1 fruit fly cellular context compared by ENCODE assay signal in the genomic region with DNA sequence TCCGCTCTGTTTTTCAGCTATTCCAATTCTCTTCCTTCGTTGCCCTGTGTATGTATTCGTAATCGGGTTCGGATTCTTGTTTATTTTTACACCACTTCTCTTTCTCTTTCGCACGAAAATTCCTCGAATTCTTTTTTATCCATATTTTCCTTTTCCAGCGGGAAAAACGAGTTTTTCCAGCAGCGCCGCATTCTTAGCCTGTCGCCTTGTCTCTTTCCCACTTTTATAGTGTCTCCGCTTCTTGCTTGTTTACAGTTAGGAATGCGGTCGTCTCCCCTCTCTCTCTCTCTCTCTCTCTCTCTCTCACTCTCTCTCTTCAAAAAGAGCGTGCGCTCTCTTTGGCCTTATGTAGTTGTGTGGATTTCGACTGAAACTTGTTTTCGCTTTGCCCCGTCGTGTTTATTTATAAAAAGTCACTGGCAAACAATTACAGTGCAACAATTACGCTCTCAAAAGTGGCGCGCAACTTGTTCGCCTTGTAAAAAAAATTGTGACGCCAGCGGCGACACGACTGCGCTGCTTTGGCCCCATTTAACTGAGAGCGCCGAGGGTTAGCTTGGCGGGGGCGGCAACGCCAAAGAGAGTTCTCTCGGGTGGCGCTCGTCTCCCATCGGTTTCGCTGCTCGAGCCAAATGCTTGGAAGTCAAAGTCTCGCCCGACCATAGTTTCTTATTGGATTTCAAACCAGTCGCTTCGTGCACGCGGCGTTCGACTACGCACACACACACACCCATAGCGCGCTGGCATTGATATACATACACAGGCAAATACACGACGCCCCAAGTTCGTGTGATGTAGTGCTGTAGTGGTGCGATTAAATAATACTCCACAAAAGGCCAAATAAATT.
A peak's percentile ranks its signal among the peaks of the same experiment; 100 is the strongest.
TF ChIP-seq lines count a peak whose summit lies in the region.

No protein-coding gene starts in this region.

TF ChIP-seq in whole organism, embryonic, 481 proteins besides CTCF, POLR2A, EP300 and RAD21 (continued from another document and continues in another):
- TF ChIP-seq pb (GFP tag; optimal IDR thresholded peaks at IDR 0.05; lab: Kevin White, UChicago) (peak; percentile 51), CG4424 (GFP tag; optimal IDR thresholded peaks at IDR 0.05; lab: Kevin White, UChicago) (peak; percentile 14), CG5180 (GFP tag; optimal IDR thresholded peaks at IDR 0.05; lab: Kevin White, UChicago) (peak; percentile 94), CG2116 (GFP tag; optimal IDR thresholded peaks at IDR 0.05; lab: Kevin White, UChicago) (peak; percentile 27), ato (GFP tag; IDR thresholded peaks at IDR 0.05; lab: Robert Waterston, UW; ENCODE audit: partially characterized antibody) (no peak), Dp (GFP tag; optimal IDR thresholded peaks at IDR 0.05; lab: Kevin White, UChicago) (peak; percentile 23), CG1647 (GFP tag; optimal IDR thresholded peaks at IDR 0.05; lab: Kevin White, UChicago) (peak; percentile 22), Hmr (GFP tag; optimal IDR thresholded peaks at IDR 0.05; lab: Kevin White, UChicago) (peak; percentile 70), CG4328 (GFP tag; optimal IDR thresholded peaks at IDR 0.05; lab: Kevin White, UChicago) (peak; percentile 48), Hmx (GFP tag; optimal IDR thresholded peaks at IDR 0.05; lab: Kevin White, UChicago) (no peak), wor (GFP tag; IDR thresholded peaks at IDR 0.05; lab: Robert Waterston, UW) (no peak), ci (GFP tag; IDR thresholded peaks at IDR 0.05; lab: Robert Waterston, UW) (peak; percentile 66), Lpt (GFP tag; optimal IDR thresholded peaks at IDR 0.05; lab: Kevin White, UChicago) (peak; percentile 50), CG7963 (GFP tag; IDR thresholded peaks at IDR 0.05; lab: Robert Waterston, UW; ENCODE audit: partially characterized antibody) (peak; percentile 28; the same call in 1 of the 3 replicates), Asciz (GFP tag; optimal IDR thresholded peaks at IDR 0.05; lab: Kevin White, UChicago) (peak; percentile 13), exex (tag; optimal IDR thresholded peaks at IDR 0.05; lab: Kevin White, UChicago) (peak; percentile 54), Scr (GFP tag; IDR thresholded peaks at IDR 0.05; lab: Robert Waterston, UW; ENCODE audit: partially characterized antibody) (peak; percentile 42; the same call in 1 of the 2 replicates), HHEX (GFP tag; optimal IDR thresholded peaks at IDR 0.05; lab: Kevin White, UChicago) (peak; percentile 61), slbo (GFP tag; IDR thresholded peaks at IDR 0.05; lab: Robert Waterston, UW) (0 out of 2 replicates have a peak, but pooled peaks have one; percentile 13), CG17359 (tag; optimal IDR thresholded peaks at IDR 0.05; lab: Kevin White, UChicago) (peak; percentile 49), CG2712 (tag; optimal IDR thresholded peaks at IDR 0.05; lab: Kevin White, UChicago) (peak; percentile 8), gce (GFP tag; IDR thresholded peaks at IDR 0.05; lab: Robert Waterston, UW) (0 out of 3 replicates have a peak, but pooled peaks have one; percentile 6), sima (GFP tag; optimal IDR thresholded peaks at IDR 0.05; lab: Kevin White, UChicago) (no peak), gsb (GFP tag; IDR thresholded peaks at IDR 0.05; lab: Robert Waterston, UW) (0 out of 2 replicates have a peak, but pooled peaks have one; percentile 14), Abd-B (GFP tag; optimal IDR thresholded peaks at IDR 0.05; lab: Kevin White, UChicago) (no peak), sr (GFP tag; IDR thresholded peaks at IDR 0.05; lab: Robert Waterston, UW) (peak; percentile 96), Xbp1 (GFP tag; optimal IDR thresholded peaks at IDR 0.05; lab: Kevin White, UChicago) (no peak), CG12769 (tag; optimal IDR thresholded peaks at IDR 0.05; lab: Kevin White, UChicago) (peak; percentile 70), CG34376 (GFP tag; optimal IDR thresholded peaks at IDR 0.05; lab: Kevin White, UChicago) (peak; percentile 85), CG9932 (GFP tag; IDR thresholded peaks at IDR 0.05; lab: Robert Waterston, UW) (peak; percentile 45), sqz (GFP tag; optimal IDR thresholded peaks at IDR 0.05; lab: Kevin White, UChicago) (peak; percentile 100), Sry-δ (GFP tag; optimal IDR thresholded peaks at IDR 0.05; lab: Kevin White, UChicago) (no peak), CG3726 (GFP tag; IDR thresholded peaks at IDR 0.05; lab: Robert Waterston, UW) (no peak), nau (GFP tag; optimal IDR thresholded peaks at IDR 0.05; lab: Kevin White, UChicago) (peak; percentile 66), nmo (GFP tag; optimal IDR thresholded peaks at IDR 0.05; lab: Kevin White, UChicago) (peak; percentile 38), Hr3 (GFP tag; optimal IDR thresholded peaks at IDR 0.05; lab: Kevin White, UChicago) (peak; percentile 46), MBD-R2 (GFP tag; IDR thresholded peaks at IDR 0.05; lab: Robert Waterston, UW) (peak; percentile 19; the same call in 1 of the 2 replicates), CoRest (tag; optimal IDR thresholded peaks at IDR 0.05; lab: Kevin White, UChicago) (no peak), CG32767 (GFP tag; IDR thresholded peaks at IDR 0.05; lab: Robert Waterston, UW) (peak; percentile 62), chm (GFP tag; IDR thresholded peaks at IDR 0.05; lab: Robert Waterston, UW) (peak; percentile 72), CG17328 (GFP tag; IDR thresholded peaks at IDR 0.05; lab: Robert Waterston, UW) (peak; percentile 10; the same call in 1 of the 2 replicates), Med (GFP tag; lab: Kevin White, UChicago) (peak; percentile 91), CG18011 (GFP tag; optimal IDR thresholded peaks at IDR 0.05; lab: Kevin White, UChicago) (peak; percentile 27), CG16779 (GFP tag; IDR thresholded peaks at IDR 0.05; lab: Robert Waterston, UW) (0 out of 2 replicates have a peak, but pooled peaks have one; percentile 6), scrt (GFP tag; optimal IDR thresholded peaks at IDR 0.05; lab: Kevin White, UChicago) (peak; percentile 44), tin (GFP tag; optimal IDR thresholded peaks at IDR 0.05; lab: Kevin White, UChicago) (no peak), pfk (GFP tag; optimal IDR thresholded peaks at IDR 0.05; lab: Kevin White, UChicago) (peak; percentile 78), z (GFP tag; IDR thresholded peaks at IDR 0.05; lab: Robert Waterston, UW) (no peak), CG3407 (GFP tag; optimal IDR thresholded peaks at IDR 0.05; lab: Kevin White, UChicago) (peak; percentile 51), psq (GFP tag; optimal IDR thresholded peaks at IDR 0.05; lab: Kevin White, UChicago) (peak; percentile 99), CG15514 (GFP tag; optimal IDR thresholded peaks at IDR 0.05; lab: Kevin White, UChicago) (peak; percentile 46), bowl (GFP tag; IDR thresholded peaks at IDR 0.05; lab: Robert Waterston, UW) (no peak), Dad (GFP tag; optimal IDR thresholded peaks at IDR 0.05; lab: Kevin White, UChicago) (peak; percentile 39), Fer3 (tag; optimal IDR thresholded peaks at IDR 0.05; lab: Kevin White, UChicago) (peak; percentile 34), ftz-f1 (GFP tag; optimal IDR thresholded peaks at IDR 0.05; lab: Kevin White, UChicago) (peak; percentile 94), CG8388 (GFP tag; optimal IDR thresholded peaks at IDR 0.05; lab: Kevin White, UChicago) (no peak), HLHmδ (GFP tag; optimal IDR thresholded peaks at IDR 0.05; lab: Kevin White, UChicago) (peak; percentile 61), CG13894 (tag; optimal IDR thresholded peaks at IDR 0.05; lab: Kevin White, UChicago) (peak; percentile 65), ken (GFP tag; IDR thresholded peaks at IDR 0.05; lab: Robert Waterston, UW) (no peak), shn (GFP tag; optimal IDR thresholded peaks at IDR 0.05; lab: Kevin White, UChicago) (no peak), CG4404 (GFP tag; IDR thresholded peaks at IDR 0.05; lab: Robert Waterston, UW) (no peak), CG9609 (GFP tag; optimal IDR thresholded peaks at IDR 0.05; lab: Kevin White, UChicago) (no peak), Adf1 (GFP tag; IDR thresholded peaks at IDR 0.05; lab: Robert Waterston, UW) (peak; percentile 98), CG34224 (GFP tag; IDR thresholded peaks at IDR 0.05; lab: Robert Waterston, UW; ENCODE audit: partially characterized antibody) (peak; percentile 49; the same call in 2 of the 3 replicates), maf-S (GFP tag; optimal IDR thresholded peaks at IDR 0.05; lab: Kevin White, UChicago) (no peak), gfzf (GFP tag; optimal IDR thresholded peaks at IDR 0.05; lab: Kevin White, UChicago) (no peak), CG1233 (GFP tag; optimal IDR thresholded peaks at IDR 0.05; lab: Kevin White, UChicago) (peak; percentile 6), Hr78 (GFP tag; optimal IDR thresholded peaks at IDR 0.05; lab: Kevin White, UChicago) (peak in 1 of 2 experiments; percentile 15), CG13123 (GFP tag; optimal IDR thresholded peaks at IDR 0.05; lab: Kevin White, UChicago) (peak; percentile 14), Pdp1 (GFP tag; optimal IDR thresholded peaks at IDR 0.05; lab: Kevin White, UChicago) (peak in 1 of 2 experiments; percentile 93), CG18764 (GFP tag; optimal IDR thresholded peaks at IDR 0.05; lab: Kevin White, UChicago) (peak; percentile 7), CG12942 (GFP tag; optimal IDR thresholded peaks at IDR 0.05; lab: Kevin White, UChicago) (no peak), CrebB (tag; optimal IDR thresholded peaks at IDR 0.05; lab: Kevin White, UChicago) (peak; percentile 21), CG7745 (tag; optimal IDR thresholded peaks at IDR 0.05; lab: Kevin White, UChicago) (no peak), CG17361 (GFP tag; IDR thresholded peaks at IDR 0.05; lab: Robert Waterston, UW) (no peak), Opbp (GFP tag; IDR thresholded peaks at IDR 0.05; lab: Robert Waterston, UW; ENCODE audit: partially characterized antibody) (peak; percentile 61; the same call in 2 of the 3 replicates), CG10431 (GFP tag; optimal IDR thresholded peaks at IDR 0.05; lab: Kevin White, UChicago) (peak; percentile 53), MTF-1 (GFP tag; optimal IDR thresholded peaks at IDR 0.05; lab: Kevin White, UChicago; ENCODE audit: borderline replicate concordance) (peak; percentile 24), Rx (GFP tag; IDR thresholded peaks at IDR 0.05; lab: Robert Waterston, UW) (no peak), zen2 (GFP tag; IDR thresholded peaks at IDR 0.05; lab: Robert Waterston, UW; ENCODE audit: partially characterized antibody) (peak; percentile 55; the same call in 1 of the 3 replicates), Neu2 (GFP tag; optimal IDR thresholded peaks at IDR 0.05; lab: Kevin White, UChicago; ENCODE audit: borderline replicate concordance) (no peak), cwo (GFP tag; optimal IDR thresholded peaks at IDR 0.05; lab: Kevin White, UChicago) (peak; percentile 54), yki (optimal IDR thresholded peaks at IDR 0.05; lab: Kevin White, UChicago) (peak; percentile 89), so (GFP tag; IDR thresholded peaks at IDR 0.05; lab: Robert Waterston, UW) (peak; percentile 75; the same call in 1 of the 3 replicates), CG8290 (GFP tag; optimal IDR thresholded peaks at IDR 0.05; lab: Kevin White, UChicago) (no peak), CG8290 (tag; optimal IDR thresholded peaks at IDR 0.05; lab: Kevin White, UChicago) (peak in 1 of 2 experiments; percentile 73), CG7372 (GFP tag; IDR thresholded peaks at IDR 0.05; lab: Robert Waterston, UW) (0 out of 2 replicates have a peak, but pooled peaks have one; percentile 6), Dll (GFP tag; IDR thresholded peaks at IDR 0.05; lab: Robert Waterston, UW; ENCODE audit: partially characterized antibody) (peak; percentile 50; the same call in 3 of the 4 replicates), CG17568 (GFP tag; optimal IDR thresholded peaks at IDR 0.05; lab: Kevin White, UChicago) (peak; percentile 82), CG31365 (tag; optimal IDR thresholded peaks at IDR 0.05; lab: Kevin White, UChicago) (peak; percentile 35), unc-4 (GFP tag; IDR thresholded peaks at IDR 0.05; lab: Robert Waterston, UW; ENCODE audit: partially characterized antibody) (0 out of 2 replicates have a peak, but pooled peaks have one; percentile 33), inv (GFP tag; IDR thresholded peaks at IDR 0.05; lab: Robert Waterston, UW; ENCODE audit: partially characterized antibody) (no peak), CG18599 (GFP tag; optimal IDR thresholded peaks at IDR 0.05; lab: Kevin White, UChicago) (peak; percentile 73), ems (GFP tag; optimal IDR thresholded peaks at IDR 0.05; lab: Kevin White, UChicago) (peak; percentile 28), CG13775 (GFP tag; optimal IDR thresholded peaks at IDR 0.05; lab: Kevin White, UChicago) (no peak), sd (tag; optimal IDR thresholded peaks at IDR 0.05; lab: Kevin White, UChicago) (peak; percentile 100), HmgD (GFP tag; optimal IDR thresholded peaks at IDR 0.05; lab: Kevin White, UChicago) (peak; percentile 35), CG31224 (GFP tag; IDR thresholded peaks at IDR 0.05; lab: Robert Waterston, UW) (0 out of 2 replicates have a peak, but pooled peaks have one; percentile 25), Kr (GFP tag; optimal IDR thresholded peaks at IDR 0.05; lab: Kevin White, UChicago) (peak; percentile 37), amos (GFP tag; IDR thresholded peaks at IDR 0.05; lab: Robert Waterston, UW; ENCODE audit: partially characterized antibody) (peak; percentile 34; the same call in 1 of the 2 replicates), CG10209 (GFP tag; optimal IDR thresholded peaks at IDR 0.05; lab: Kevin White, UChicago) (no peak), Ada2b (GFP tag; IDR thresholded peaks at IDR 0.05; lab: Robert Waterston, UW) (no peak), nerfin-1 (tag; optimal IDR thresholded peaks at IDR 0.05; lab: Kevin White, UChicago) (peak; percentile 93), CG31388 (GFP tag; optimal IDR thresholded peaks at IDR 0.05; lab: Kevin White, UChicago) (no peak), bbx (GFP tag; IDR thresholded peaks at IDR 0.05; lab: Robert Waterston, UW; ENCODE audit: partially characterized antibody) (peak; percentile 24; the same call in 1 of the 2 replicates), CG14014 (GFP tag; IDR thresholded peaks at IDR 0.05; lab: Robert Waterston, UW) (peak; percentile 11; the same call in 1 of the 2 replicates), CG31441 (GFP tag; IDR thresholded peaks at IDR 0.05; lab: Robert Waterston, UW) (peak; percentile 8; the same call in 1 of the 2 replicates), ara (GFP tag; IDR thresholded peaks at IDR 0.05; lab: Robert Waterston, UW) (no peak), p53 (GFP tag; optimal IDR thresholded peaks at IDR 0.05; lab: Kevin White, UChicago) (peak; percentile 12), hbn (GFP tag; IDR thresholded peaks at IDR 0.05; lab: Robert Waterston, UW; ENCODE audit: partially characterized antibody) (peak; percentile 46; the same call in 1 of the 2 replicates), cad (GFP tag; optimal IDR thresholded peaks at IDR 0.05; lab: Kevin White, UChicago) (peak; percentile 38), CG30431 (GFP tag; optimal IDR thresholded peaks at IDR 0.05; lab: Kevin White, UChicago) (no peak), btn (GFP tag; optimal IDR thresholded peaks at IDR 0.05; lab: Kevin White, UChicago) (no peak), CG6254 (GFP tag; optimal IDR thresholded peaks at IDR 0.05; lab: Kevin White, UChicago) (peak; percentile 67)
